Worm (Caenorhabditis elegans) whole organism, young adult: ENCODE results near the gene let-716.

ENCODE experiments used
- Y95B8A.8 ChIP-seq: fragments of 200-800 bp; sonication (Bioruptor generic); IDR thresholded peaks from 2 replicates; pipeline ENCODE4 v1.3.6; 2022; ENCODE audit warnings: missing genetic modification reagents, missing genetic modification characterization, missing compliant biosample characterization
- ceh-58 ChIP-seq: fragments of 200-800 bp; sonication (Bioruptor generic); IDR thresholded peaks from 2 replicates; pipeline ENCODE4 v1.3.6; 2022; ENCODE audit warnings: missing genetic modification characterization, missing compliant biosample characterization
- hlh-26 ChIP-seq: fragments of 200-800 bp; sonication (Bioruptor generic); conservative IDR thresholded peaks from 2 replicates; pipeline ENCODE4 v1.3.6; 2022; ENCODE audit warnings: missing genetic modification reagents, missing genetic modification characterization, missing compliant biosample characterization
- madf-8 ChIP-seq: fragments of 200-800 bp; sonication (Bioruptor generic); conservative IDR thresholded peaks from 2 replicates; pipeline ENCODE4 v1.3.6; 2022; ENCODE audit warnings: missing genetic modification reagents, missing genetic modification characterization, missing compliant biosample characterization
- pbrm-1 ChIP-seq: fragments of 200-800 bp; sonication (Bioruptor generic); IDR thresholded peaks from 2 replicates; pipeline ENCODE4 v1.3.6; 2022; ENCODE audit warnings: missing genetic modification reagents, missing genetic modification characterization, missing compliant biosample characterization
- pha-4 ChIP-seq: fragments of 150-350 bp; sonication (generic microtip); optimal IDR thresholded peaks from 2 replicates; lab custom pipeline; 2014; ENCODE audit warnings: missing biosample characterization, missing genetic modification reagents, missing genetic modification characterization
- tbp1 ChIP-seq: fragments of 200-800 bp; sonication (Bioruptor generic); optimal IDR thresholded peaks from 2 replicates; lab custom pipeline; 2018; ENCODE audit warnings: mild to moderate bottlenecking, missing genetic modification characterization, missing compliant biosample characterization
- ztf-28 ChIP-seq: fragments of 200-800 bp; sonication (Bioruptor generic); IDR thresholded peaks from 2 replicates; pipeline ENCODE4 v1.3.6; 2022; ENCODE audit warnings: missing genetic modification reagents, missing genetic modification characterization, missing compliant biosample characterization

- no peak for TF ChIP-seq ztf-28 (GFP tag; lab: Robert Waterston, UW)
- no peak for TF ChIP-seq hlh-26 (GFP tag; lab: Robert Waterston, UW)
- no peak for TF ChIP-seq madf-8 (GFP tag; lab: Robert Waterston, UW)
- no peak for TF ChIP-seq ceh-58
- TF ChIP-seq tbp1 (GFP tag; lab: Kevin White, UChicago), result no peak
- no peak for TF ChIP-seq Y95B8A.8 (GFP tag; lab: Robert Waterston, UW)
- TF ChIP-seq pha-4 (tag; lab: Kevin White, UChicago), result no peak
- TF ChIP-seq pbrm-1 (GFP tag; lab: Robert Waterston, UW), result no peak
Measured at ce11 chrIII:6421473-6421872, 38.1 kb downstream of the let-716 start.
